Worm (Caenorhabditis elegans) whole organism, L2 larva: ENCODE measurements around the gene C55A6.10.

ENCODE experiments used
- mdl-1 ChIP-seq, 2 experiments: fragments of 150-350 bp in 1 of 2; sonication (generic microtip) in 1 of 2; optimal IDR thresholded peaks; 2 replicates each; lab custom pipeline; 2017; ENCODE audit warnings: missing biosample characterization in 2 of 2, missing genetic modification characterization in 2 of 2
- nhr-10 ChIP-seq: sonication (generic microtip); optimal IDR thresholded peaks from 2 replicates; lab custom pipeline; 2017; ENCODE audit warnings: missing biosample characterization, missing genetic modification characterization
- snpc-4 ChIP-seq: fragments of 150-350 bp; optimal IDR thresholded peaks from 2 replicates; lab custom pipeline; 2014; ENCODE audit warnings: missing biosample characterization, missing genetic modification characterization
- unc-62 ChIP-seq: fragments of 150-350 bp; optimal IDR thresholded peaks from 2 replicates; lab custom pipeline; 2014; ENCODE audit warnings: missing biosample characterization, missing genetic modification reagents, missing genetic modification characterization

DNA sequence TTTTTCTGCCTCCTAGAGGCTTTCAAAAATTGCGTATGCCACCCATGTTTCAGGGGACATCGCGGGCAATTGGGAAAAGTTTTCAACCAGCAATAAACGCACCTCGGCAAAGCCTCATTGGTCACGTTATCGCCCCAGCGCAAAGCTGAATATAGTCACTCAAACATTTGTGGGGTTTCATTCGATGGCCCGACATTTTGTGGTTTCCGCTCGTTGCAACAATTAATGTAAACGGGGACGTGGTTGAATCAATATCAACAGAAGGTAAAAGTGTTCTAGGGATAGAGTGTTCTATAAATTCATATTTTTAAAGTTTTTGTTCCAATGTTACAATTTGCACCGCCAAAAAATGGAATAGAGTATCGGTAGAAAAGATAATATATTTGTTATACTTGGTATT lies 16.9 kb upstream of the C55A6.10 start:
- no peak for TF ChIP-seq mdl-1 (tag; optimal IDR thresholded peaks at IDR 0.05; lab: Kevin White, UChicago)
- no peak for TF ChIP-seq snpc-4
- no peak for TF ChIP-seq nhr-10 (tag; lab: Kevin White, UChicago)
- no peak for TF ChIP-seq unc-62 (GFP tag; lab: Kevin White, UChicago)
